Fruit fly (Drosophila melanogaster): ENCODE measurements around the gene Vps15.

Gene Vps15

DNA sequence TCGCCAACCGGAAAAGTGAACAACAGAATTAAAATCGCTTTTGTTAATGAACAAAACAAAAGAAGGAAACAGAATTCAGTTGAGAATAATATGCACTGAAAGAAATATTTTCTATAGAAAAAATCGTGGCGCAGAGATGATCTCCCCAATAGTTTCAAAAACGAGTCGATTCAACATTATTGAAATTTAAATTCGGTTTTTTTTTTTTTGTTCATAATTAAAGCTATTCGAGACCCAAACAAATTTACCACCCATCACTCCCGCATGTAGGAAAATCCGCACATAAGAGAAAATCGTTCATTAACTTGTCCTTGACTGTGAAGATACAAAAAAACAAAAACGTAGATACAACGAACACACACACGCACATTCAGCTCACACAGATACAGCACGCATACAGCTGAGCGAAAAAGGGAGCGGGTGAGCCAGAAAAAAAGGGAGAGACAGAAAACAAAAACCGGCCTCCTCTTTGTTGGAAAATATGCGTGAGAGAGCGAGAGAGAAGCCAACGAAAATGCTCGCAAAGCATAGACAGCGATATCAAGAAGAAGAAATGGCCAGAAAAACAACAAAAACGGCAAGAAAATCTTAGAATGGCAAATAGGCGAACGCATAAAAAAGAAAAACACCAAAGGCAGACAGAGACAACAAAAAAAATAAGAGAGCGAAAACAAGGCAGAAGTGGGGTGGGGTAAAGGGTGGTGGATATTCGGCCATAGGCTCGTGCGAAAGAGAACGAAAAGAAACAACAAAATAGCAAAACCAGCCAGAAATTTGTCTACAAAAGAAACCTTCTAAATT lies 25.4 kb downstream of the Vps15 start (continued):
- peak; percentile 74 for TF ChIP-seq lilli (GFP tag; optimal IDR thresholded peaks at IDR 0.05)
- no peak for TF ChIP-seq CG2129 (GFP tag; IDR thresholded peaks at IDR 0.05; ENCODE audit: partially characterized antibody)
- peak; percentile 19 for TF ChIP-seq CG12155 (GFP tag; optimal IDR thresholded peaks at IDR 0.05)
- peak; percentile 4 for TF ChIP-seq trem (tag; optimal IDR thresholded peaks at IDR 0.05)
- peak; percentile 48 for TF ChIP-seq CG8924 (tag; optimal IDR thresholded peaks at IDR 0.05)
- peak; percentile 12; the same call in 1 of the 2 replicates for TF ChIP-seq Scr (GFP tag; IDR thresholded peaks at IDR 0.05; ENCODE audit: partially characterized antibody)
- peak; percentile 54 for TF ChIP-seq Deaf1 (tag; optimal IDR thresholded peaks at IDR 0.05)
- no peak for TF ChIP-seq lov (optimal IDR thresholded peaks at IDR 0.05)
- TF ChIP-seq lov (GFP tag; IDR thresholded peaks at IDR 0.05), result no peak
- TF ChIP-seq dpn (GFP tag; optimal IDR thresholded peaks at IDR 0.05), result peak; percentile 36 to 40
- TF ChIP-seq yki (optimal IDR thresholded peaks at IDR 0.05), result no peak
- TF ChIP-seq fu2 (GFP tag; optimal IDR thresholded peaks at IDR 0.05), result peak; percentile 14
- TF ChIP-seq tll (GFP tag; optimal IDR thresholded peaks at IDR 0.05), result peak in 1 of 2 experiments; percentile 54
- no peak for TF ChIP-seq CG18764 (GFP tag; optimal IDR thresholded peaks at IDR 0.05)
- TF ChIP-seq CG13287 (GFP tag; IDR thresholded peaks at IDR 0.05; ENCODE audit: partially characterized antibody), result peak; percentile 60
- peak; percentile 4 for TF ChIP-seq CG18262 (tag; optimal IDR thresholded peaks at IDR 0.05)
- peak; percentile 14 for TF ChIP-seq CG12391 (tag; optimal IDR thresholded peaks at IDR 0.05)
- TF ChIP-seq Hr78 (GFP tag; optimal IDR thresholded peaks at IDR 0.05), result peak in 1 of 2 experiments; percentile 22
- no peak for TF ChIP-seq kah (GFP tag; optimal IDR thresholded peaks at IDR 0.05)
- peak; percentile 93 for TF ChIP-seq abd-A (tag; optimal IDR thresholded peaks at IDR 0.05)
- TF ChIP-seq Adf1 (GFP tag; IDR thresholded peaks at IDR 0.05), result peak; percentile 39; the same call in 1 of the 2 replicates
- TF ChIP-seq CG7357 (GFP tag; IDR thresholded peaks at IDR 0.05), result 0 out of 3 replicates have a peak, but pooled peaks have one; percentile 19
- peak; percentile 21 for TF ChIP-seq crc (GFP tag; optimal IDR thresholded peaks at IDR 0.05)
- peak; percentile 25 for TF ChIP-seq CG12659 (GFP tag; optimal IDR thresholded peaks at IDR 0.05)
- TF ChIP-seq trh (GFP tag; optimal IDR thresholded peaks at IDR 0.05), result no peak
- peak; percentile 65 for TF ChIP-seq Hmr (GFP tag; optimal IDR thresholded peaks at IDR 0.05)
- TF ChIP-seq CG2875 (GFP tag; optimal IDR thresholded peaks at IDR 0.05), result no peak
- peak; percentile 16 for TF ChIP-seq dmrt11E (tag; optimal IDR thresholded peaks at IDR 0.05)
- TF ChIP-seq CG2116 (GFP tag; optimal IDR thresholded peaks at IDR 0.05), result peak; percentile 38
- no peak for TF ChIP-seq Neu2 (GFP tag; optimal IDR thresholded peaks at IDR 0.05; ENCODE audit: borderline replicate concordance)
- peak; percentile 11 for TF ChIP-seq slou (GFP tag; optimal IDR thresholded peaks at IDR 0.05)
- TF ChIP-seq CG2120 (GFP tag; optimal IDR thresholded peaks at IDR 0.05), result peak; percentile 84
- TF ChIP-seq Hr3 (GFP tag; optimal IDR thresholded peaks at IDR 0.05), result no peak
- TF ChIP-seq unpg (GFP tag; optimal IDR thresholded peaks at IDR 0.05), result peak; percentile 36
- no peak for TF ChIP-seq jumu (GFP tag; optimal IDR thresholded peaks at IDR 0.05)
- peak; percentile 37 for TF ChIP-seq HHEX (GFP tag; optimal IDR thresholded peaks at IDR 0.05)
- peak; percentile 93 for TF ChIP-seq CG17385 (GFP tag; optimal IDR thresholded peaks at IDR 0.05)
- peak; percentile 31 for TF ChIP-seq Sox102F (GFP tag; optimal IDR thresholded peaks at IDR 0.05)
- TF ChIP-seq CG18011 (GFP tag; optimal IDR thresholded peaks at IDR 0.05), result no peak
- no peak for TF ChIP-seq hbn (GFP tag; IDR thresholded peaks at IDR 0.05; ENCODE audit: partially characterized antibody)
- TF ChIP-seq ken (GFP tag; IDR thresholded peaks at IDR 0.05), result no peak
- TF ChIP-seq Nf-YB (GFP tag; optimal IDR thresholded peaks at IDR 0.05), result peak; percentile 10
- TF ChIP-seq Aef1 (GFP tag; IDR thresholded peaks at IDR 0.05), result peak; percentile 31; the same call in 1 of the 3 replicates
- peak; percentile 5 for TF ChIP-seq CG13624 (GFP tag; optimal IDR thresholded peaks at IDR 0.05)
- no peak for TF ChIP-seq nmo (GFP tag; optimal IDR thresholded peaks at IDR 0.05)
- peak; percentile 59 for TF ChIP-seq vvl (GFP tag; IDR thresholded peaks at IDR 0.05)
- peak; percentile 47 for TF ChIP-seq cwo (GFP tag; optimal IDR thresholded peaks at IDR 0.05)
- TF ChIP-seq CG10959 (GFP tag; IDR thresholded peaks at IDR 0.05), result no peak

Data from whole organism, embryonic.